Worm (Caenorhabditis elegans) whole organism, L4 larva: ENCODE data around the gene Y41D4B.6.

Experiments used
- dve-1 ChIP-seq: sonication (generic microtip); optimal IDR thresholded peaks from 2 replicates; lab custom pipeline; 2017; ENCODE audit warnings: antibody characterized with exemption, mild to moderate bottlenecking, missing genetic modification characterization, missing compliant biosample characterization; ENCODE audit not compliant: insufficient read depth
- nhr-237 ChIP-seq: sonication (generic microtip); optimal IDR thresholded peaks from 2 replicates; lab custom pipeline; 2017; ENCODE audit warnings: missing biosample characterization, missing genetic modification characterization
- nhr-41 ChIP-seq: fragments of 200-800 bp; sonication (Bioruptor generic); IDR thresholded peaks from 2 replicates; pipeline ENCODE4 v1.3.6; 2022; ENCODE audit warnings: missing genetic modification reagents, missing genetic modification characterization, missing compliant biosample characterization

DNA sequence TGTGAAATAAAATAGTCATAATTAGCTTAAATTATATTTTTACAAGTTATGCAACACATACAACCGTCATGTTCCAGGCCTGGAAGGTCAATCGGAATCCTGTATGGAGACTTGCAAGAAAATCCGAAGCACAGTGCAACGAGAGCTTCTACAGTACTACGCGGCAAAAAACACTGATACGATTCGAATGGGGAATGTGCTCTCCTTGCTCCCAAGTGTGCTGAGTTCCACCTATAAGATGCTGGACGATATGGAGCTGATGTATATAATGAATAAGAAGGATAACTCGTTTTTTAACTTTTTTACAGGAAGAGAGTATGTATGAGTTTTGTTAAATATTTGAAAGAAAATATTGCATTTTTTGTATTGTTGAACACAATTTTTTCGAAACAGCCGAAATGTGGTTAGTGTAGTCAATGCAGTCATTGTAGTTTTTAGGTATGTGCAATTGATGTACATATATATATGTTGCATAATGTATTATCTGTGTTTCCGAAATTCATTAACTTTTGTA lies 7.1 kb upstream of the Y41D4B.6 start, which contains the start of gene nhr-146:
- TF ChIP-seq nhr-41 = no peak
- TF ChIP-seq nhr-237 (tag; lab: Kevin White, UChicago) = no peak
- TF ChIP-seq dve-1 (tag; lab: Kevin White, UChicago) = no peak
